Worm (Caenorhabditis elegans) whole organism, young adult: ENCODE measurements around the gene F32D8.1.

Experiments
- B0019.2 ChIP-seq: fragments of 200-800 bp; sonication (Bioruptor generic); conservative IDR thresholded peaks from 2 replicates; pipeline ENCODE4 v1.3.6; 2022; ENCODE audit warnings: missing genetic modification reagents, missing genetic modification characterization, missing compliant biosample characterization
- B0336.3 ChIP-seq: fragments of 200-800 bp; sonication (Bioruptor generic); IDR thresholded peaks from 2 replicates; pipeline ENCODE4 v1.3.6; 2022; ENCODE audit warnings: missing genetic modification characterization, missing compliant biosample characterization
- C06A6.2 ChIP-seq: fragments of 200-800 bp; sonication (Bioruptor generic); conservative IDR thresholded peaks from 2 replicates; pipeline ENCODE4 v1.3.6; 2022; ENCODE audit warnings: missing genetic modification characterization, missing compliant biosample characterization
- C17E4.6 ChIP-seq: fragments of 200-800 bp; sonication (Bioruptor generic); IDR thresholded peaks from 2 replicates; pipeline ENCODE4 v1.3.6; 2022; ENCODE audit warnings: missing genetic modification reagents, missing genetic modification characterization, missing compliant biosample characterization
- F37B4.10 ChIP-seq: fragments of 200-800 bp; sonication (Bioruptor generic); IDR thresholded peaks from 2 replicates; pipeline ENCODE4 v1.3.6; 2022; ENCODE audit warnings: missing genetic modification characterization, missing compliant biosample characterization
- F52B5.7 ChIP-seq: sonication (generic microtip); optimal IDR thresholded peaks from 2 replicates; lab custom pipeline; 2016; ENCODE audit warnings: mild to moderate bottlenecking, missing genetic modification characterization, missing compliant biosample characterization
- F57A8.1 ChIP-seq: fragments of 200-800 bp; sonication (Bioruptor generic); optimal IDR thresholded peaks from 2 replicates; lab custom pipeline; 2018; ENCODE audit warnings: mild to moderate bottlenecking, missing genetic modification characterization, moderate library complexity, missing compliant biosample characterization
- T07F8.4 ChIP-seq: sonication (generic microtip); optimal IDR thresholded peaks from 2 replicates; lab custom pipeline; 2016; ENCODE audit warnings: mild to moderate bottlenecking, missing genetic modification characterization, moderate library complexity, missing compliant biosample characterization
- Y56A3A.18 ChIP-seq: fragments of 200-800 bp; sonication (Bioruptor generic); IDR thresholded peaks from 2 replicates; pipeline ENCODE4 v1.3.6; 2022; ENCODE audit warnings: missing genetic modification reagents, missing genetic modification characterization, missing compliant biosample characterization
- ama-1 ChIP-seq, 3 experiments: fragments of 150-350 bp in 1 of 3; sonication (generic microtip) in 2 of 3; optimal IDR thresholded peaks; 2 replicates each; lab custom pipeline; 2014 to 2018; ENCODE audit warnings: missing biosample characterization in 2 of 3, missing genetic modification characterization in 2 of 3, missing genetic modification reagents in 2 of 3
- aptf-3 ChIP-seq: fragments of 200-800 bp; sonication (Bioruptor generic); IDR thresholded peaks from 2 replicates; pipeline ENCODE4 v1.3.6; 2022; ENCODE audit warnings: missing genetic modification characterization, missing compliant biosample characterization
- atf-7 ChIP-seq: sonication (generic microtip); optimal IDR thresholded peaks from 2 replicates; lab custom pipeline; 2017; ENCODE audit warnings: mild to moderate bottlenecking, missing genetic modification characterization, missing compliant biosample characterization
- attf-3 ChIP-seq: fragments of 200-800 bp; sonication (Bioruptor generic); conservative IDR thresholded peaks from 2 replicates; pipeline ENCODE4 v1.3.6; 2022; ENCODE audit warnings: missing genetic modification reagents, missing genetic modification characterization, missing compliant biosample characterization
- attf-6 ChIP-seq: fragments of 200-800 bp; sonication (Bioruptor generic); IDR thresholded peaks from 2 replicates; pipeline ENCODE4 v1.3.6; 2022; ENCODE audit warnings: missing genetic modification reagents, missing genetic modification characterization, missing compliant biosample characterization
- ceh-27 ChIP-seq: fragments of 200-800 bp; sonication (Bioruptor generic); optimal IDR thresholded peaks from 2 replicates; lab custom pipeline; 2018; ENCODE audit warnings: mild to moderate bottlenecking, missing genetic modification characterization, moderate library complexity, missing compliant biosample characterization
- ceh-40 ChIP-seq: fragments of 200-800 bp; sonication (Bioruptor generic); IDR thresholded peaks from 2 replicates; pipeline ENCODE4 v1.3.6; 2022; ENCODE audit warnings: missing genetic modification characterization, missing compliant biosample characterization
- ceh-58 ChIP-seq: fragments of 200-800 bp; sonication (Bioruptor generic); IDR thresholded peaks from 2 replicates; pipeline ENCODE4 v1.3.6; 2022; ENCODE audit warnings: missing genetic modification characterization, missing compliant biosample characterization
- ceh-79 ChIP-seq: sonication (generic microtip); optimal IDR thresholded peaks from 2 replicates; lab custom pipeline; 2017; ENCODE audit warnings: mild to moderate bottlenecking, missing genetic modification characterization, missing compliant biosample characterization
- ceh-91 ChIP-seq: fragments of 200-800 bp; sonication (Bioruptor generic); IDR thresholded peaks from 2 replicates; pipeline ENCODE4 v1.3.6; 2022; ENCODE audit warnings: missing genetic modification reagents, missing genetic modification characterization, missing compliant biosample characterization
- dox-1 ChIP-seq: fragments of 200-800 bp; sonication (Bioruptor generic); IDR thresholded peaks from 2 replicates; pipeline ENCODE4 v1.3.6; 2022; ENCODE audit warnings: missing genetic modification reagents, missing genetic modification characterization, missing compliant biosample characterization
- dpff-1 ChIP-seq: sonication (generic microtip); optimal IDR thresholded peaks from 2 replicates; lab custom pipeline; 2017; ENCODE audit warnings: mild to moderate bottlenecking, missing genetic modification characterization, missing compliant biosample characterization
- efl-1 ChIP-seq: fragments of 150-350 bp; optimal IDR thresholded peaks from 2 replicates; lab custom pipeline; 2014; ENCODE audit warnings: missing biosample characterization, missing genetic modification reagents, missing genetic modification characterization
- egl-44 ChIP-seq: fragments of 200-800 bp; sonication (Bioruptor generic); IDR thresholded peaks from 2 replicates; pipeline ENCODE4 v1.3.6; 2022; ENCODE audit warnings: missing genetic modification reagents, missing genetic modification characterization, missing compliant biosample characterization
- hlh-26 ChIP-seq: fragments of 200-800 bp; sonication (Bioruptor generic); conservative IDR thresholded peaks from 2 replicates; pipeline ENCODE4 v1.3.6; 2022; ENCODE audit warnings: missing genetic modification reagents, missing genetic modification characterization, missing compliant biosample characterization
- hmg-1.2 ChIP-seq: fragments of 200-800 bp; sonication (Bioruptor generic); IDR thresholded peaks from 2 replicates; pipeline ENCODE4 v1.3.6; 2022; ENCODE audit warnings: missing genetic modification reagents, missing genetic modification characterization, missing compliant biosample characterization
- let-607 ChIP-seq, 2 experiments: fragments of 200-800 bp in 1 of 2; sonication (Bioruptor generic) in 1 of 2; sonication (generic microtip) in 1 of 2; optimal IDR thresholded peaks; 2 replicates each; lab custom pipeline; 2016 to 2018; ENCODE audit warnings: mild to moderate bottlenecking in 2 of 2, missing compliant biosample characterization in 2 of 2, missing genetic modification characterization in 2 of 2, moderate library complexity in 2 of 2, missing genotype in 1 of 2
- lin-54 ChIP-seq: fragments of 200-800 bp; sonication (Bioruptor generic); optimal IDR thresholded peaks from 2 replicates; lab custom pipeline; 2018; ENCODE audit warnings: mild to moderate bottlenecking, missing genetic modification characterization, missing compliant biosample characterization
- madf-10 ChIP-seq: sonication (generic microtip); optimal IDR thresholded peaks from 2 replicates; lab custom pipeline; 2016; ENCODE audit warnings: mild to moderate bottlenecking, missing genetic modification characterization, missing compliant biosample characterization
- madf-3 ChIP-seq: fragments of 200-800 bp; sonication (Bioruptor generic); IDR thresholded peaks from 2 replicates; pipeline ENCODE4 v1.3.6; 2022; ENCODE audit warnings: missing genetic modification reagents, missing genetic modification characterization, missing compliant biosample characterization
- mel-28 ChIP-seq: sonication (generic microtip); optimal IDR thresholded peaks from 2 replicates; lab custom pipeline; 2016; ENCODE audit warnings: borderline replicate concordance, mild to moderate bottlenecking, missing genetic modification characterization, missing compliant biosample characterization
- nfya-1 ChIP-seq: sonication (generic microtip); optimal IDR thresholded peaks from 2 replicates; lab custom pipeline; 2017; ENCODE audit warnings: antibody characterized with exemption, missing compliant biosample characterization, missing genetic modification characterization, borderline replicate concordance; ENCODE audit not compliant: insufficient read depth
- nhr-120 ChIP-seq: fragments of 200-800 bp; sonication (Bioruptor generic); IDR thresholded peaks from 2 replicates; pipeline ENCODE4 v1.3.6; 2022; ENCODE audit warnings: missing genetic modification characterization, missing compliant biosample characterization
- nhr-27 ChIP-seq: fragments of 200-800 bp; sonication (Bioruptor generic); optimal IDR thresholded peaks from 2 replicates; lab custom pipeline; 2018; ENCODE audit warnings: mild to moderate bottlenecking, missing genetic modification characterization, moderate library complexity, missing compliant biosample characterization
- pha-4 ChIP-seq: fragments of 150-350 bp; sonication (generic microtip); optimal IDR thresholded peaks from 2 replicates; lab custom pipeline; 2014; ENCODE audit warnings: missing biosample characterization, missing genetic modification reagents, missing genetic modification characterization
- rcor-1 ChIP-seq: fragments of 200-800 bp; sonication (Bioruptor generic); IDR thresholded peaks from 2 replicates; pipeline ENCODE4 v1.3.6; 2022; ENCODE audit warnings: missing genetic modification reagents, missing genetic modification characterization, missing compliant biosample characterization
- snpc-1.1 ChIP-seq: sonication (generic microtip); optimal IDR thresholded peaks from 2 replicates; lab custom pipeline; 2017; ENCODE audit warnings: missing genetic modification characterization, mild to moderate bottlenecking, missing compliant biosample characterization, antibody characterized with exemption, moderate library complexity, missing genotype, missing genetic modification reagents; ENCODE audit not compliant: insufficient read depth
- snpc-4 ChIP-seq, 5 experiments: fragments of 150-350 bp in 1 of 5; sonication (generic microtip) in 4 of 5; optimal IDR thresholded peaks; 2 replicates each; lab custom pipeline; 2014 to 2018; ENCODE audit warnings: missing genetic modification characterization in 5 of 5, missing biosample characterization in 3 of 5, antibody characterized with exemption in 2 of 5, mild to moderate bottlenecking in 2 of 5, missing compliant biosample characterization in 2 of 5, missing genotype in 2 of 5, moderate library complexity in 2 of 5, missing genetic modification reagents in 1 of 5
- tbx-9 ChIP-seq: sonication (generic microtip); optimal IDR thresholded peaks from 2 replicates; lab custom pipeline; 2016; ENCODE audit warnings: borderline replicate concordance, missing genetic modification characterization, inconsistent platforms, missing compliant biosample characterization
- tlf-1 ChIP-seq: fragments of 200-800 bp; sonication (Bioruptor generic); optimal IDR thresholded peaks from 2 replicates; lab custom pipeline; 2018; ENCODE audit warnings: mild to moderate bottlenecking, missing genetic modification characterization, missing compliant biosample characterization
- unc-130 ChIP-seq: sonication (generic microtip); optimal IDR thresholded peaks from 2 replicates; lab custom pipeline; 2016; ENCODE audit warnings: missing genetic modification reagents, missing genetic modification characterization, missing compliant biosample characterization
- unc-62 ChIP-seq: fragments of 150-350 bp; optimal IDR thresholded peaks from 2 replicates; lab custom pipeline; 2014; ENCODE audit warnings: missing biosample characterization, missing genetic modification reagents, missing genetic modification characterization
- ztf-25 ChIP-seq: fragments of 200-800 bp; sonication (Bioruptor generic); IDR thresholded peaks from 2 replicates; pipeline ENCODE4 v1.3.6; 2022; ENCODE audit warnings: missing genetic modification reagents, missing genetic modification characterization, missing compliant biosample characterization
- ztf-28 ChIP-seq: fragments of 200-800 bp; sonication (Bioruptor generic); IDR thresholded peaks from 2 replicates; pipeline ENCODE4 v1.3.6; 2022; ENCODE audit warnings: missing genetic modification reagents, missing genetic modification characterization, missing compliant biosample characterization

The F32D8.1 gene

ce11 chrV:10896295-10896694, 15.7 kb downstream of the F32D8.1 start, which contains the start of gene F32D8.13:
F32D8.13 (minus strand) TSS chrV:10896543.
- TF ChIP-seq let-607 (tag; optimal IDR thresholded peaks at IDR 0.05; lab: Kevin White, UChicago) (peak in 1 of 2 experiments; percentile 40), atf-7 (tag; lab: Kevin White, UChicago) (peak; percentile 7), aptf-3 (no peak), ztf-25 (no peak), madf-3 (GFP tag; lab: Robert Waterston, UW) (0 out of 2 replicates have a peak, but pooled peaks have one; percentile 3), Y56A3A.18 (GFP tag; lab: Robert Waterston, UW) (0 out of 2 replicates have a peak, but pooled peaks have one; percentile 33), B0336.3 (GFP tag; lab: Robert Waterston, UW) (0 out of 2 replicates have a peak, but pooled peaks have one; percentile 26), attf-6 (GFP tag; lab: Robert Waterston, UW) (0 out of 2 replicates have a peak, but pooled peaks have one; percentile 41), ama-1 (optimal IDR thresholded peaks at IDR 0.05; lab: Kevin White, UChicago) (peak; percentile 58), ama-1 (GFP tag; optimal IDR thresholded peaks at IDR 0.05; lab: Kevin White, UChicago) (no peak), hmg-1.2 (no peak; the same call in 1 of the 2 replicates)
- TF ChIP-seq, all 124 proteins: peak for 7

- TF ChIP-seq mel-28 (tag; lab: Kevin White, UChicago) (no peak), nhr-27 (tag; lab: Kevin White, UChicago) (no peak), Y56A3A.18 (GFP tag; lab: Robert Waterston, UW) (0 out of 2 replicates have a peak, but pooled peaks have one; percentile 10), T07F8.4 (no peak), tlf-1 (no peak), ceh-58 (GFP tag; lab: Robert Waterston, UW) (0 out of 2 replicates have a peak, but pooled peaks have one; percentile 5)
- TF ChIP-seq, all 124 proteins: peak for 2
Observed at ce11 chrV:10896706-10897105, 16.1 kb downstream of the F32D8.1 start.

DNA sequence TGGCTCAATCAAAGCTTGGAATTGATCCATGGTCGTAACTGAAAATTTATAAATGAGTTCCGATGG, 16.3 kb downstream of the F32D8.1 start, which contains the start of gene sec-61.G:
sec-61.G (minus strand) TSS at position 38 of the 66 bp plus-strand sequence.
- TF ChIP-seq madf-10 (tag; lab: Kevin White, UChicago) (no peak), F52B5.7 (tag; lab: Kevin White, UChicago) (no peak), ztf-25 (no peak), snpc-1.1 (tag; lab: Kevin White, UChicago) (no peak), pha-4 (tag; lab: Kevin White, UChicago) (no peak), ztf-28 (GFP tag; lab: Robert Waterston, UW) (no peak), F37B4.10 (GFP tag; lab: Robert Waterston, UW) (no peak), attf-3 (GFP tag; lab: Robert Waterston, UW) (no peak), ceh-91 (GFP tag; lab: Robert Waterston, UW) (no peak), C17E4.6 (GFP tag; lab: Robert Waterston, UW) (no peak), B0019.2 (GFP tag; lab: Robert Waterston, UW) (no peak), T07F8.4 (no peak)

DNA sequence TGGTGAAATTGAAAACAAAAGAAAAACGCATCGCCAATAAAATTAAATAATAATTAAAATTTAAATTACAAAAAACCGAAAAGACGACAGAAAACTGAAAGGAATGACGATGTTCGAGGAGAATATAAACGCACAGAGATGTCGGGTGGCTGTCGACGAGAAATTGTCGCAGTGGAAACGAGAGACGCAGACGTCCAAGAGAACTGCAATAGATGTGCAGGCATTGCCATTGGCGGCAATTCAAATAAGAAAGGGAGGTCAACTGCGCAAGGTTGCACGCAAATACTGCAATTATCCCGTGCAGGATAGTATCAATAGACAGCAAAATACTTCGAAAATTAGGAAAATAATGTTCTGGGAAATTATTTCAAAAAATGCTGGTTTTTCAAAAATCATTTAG, 16.5 kb downstream of the F32D8.1 start:
- peak; percentile 95 for TF ChIP-seq C06A6.2 (GFP tag; lab: Robert Waterston, UW)
- TF ChIP-seq efl-1 = peak; percentile 98
- peak; percentile 100 for TF ChIP-seq lin-54 (GFP tag; lab: Kevin White, UChicago)
- TF ChIP-seq nhr-27 (tag; lab: Kevin White, UChicago) = peak; percentile 70
- peak; percentile 81 for TF ChIP-seq snpc-4 (GFP tag; optimal IDR thresholded peaks at IDR 0.05; lab: Kevin White, UChicago)
- peak; percentile 90 to 93 (median 91) for TF ChIP-seq snpc-4 (tag; optimal IDR thresholded peaks at IDR 0.05; lab: Kevin White, UChicago)
- TF ChIP-seq ceh-79 (tag; lab: Kevin White, UChicago) = peak; percentile 91
- peak; percentile 96 for TF ChIP-seq rcor-1 (GFP tag; lab: Robert Waterston, UW)
- TF ChIP-seq madf-10 (tag; lab: Kevin White, UChicago) = peak; percentile 95
- TF ChIP-seq ceh-40 (GFP tag; lab: Robert Waterston, UW) = peak; percentile 87
- TF ChIP-seq dpff-1 (tag; lab: Kevin White, UChicago) = peak; percentile 84
- no peak for TF ChIP-seq tbx-9 (tag; lab: Kevin White, UChicago)
- TF ChIP-seq egl-44 (GFP tag; lab: Robert Waterston, UW) = peak; percentile 70; the same call in 1 of the 2 replicates
- TF ChIP-seq ceh-27 (GFP tag; lab: Kevin White, UChicago) = peak; percentile 98
- TF ChIP-seq dox-1 (GFP tag; lab: Robert Waterston, UW) = peak; percentile 99
- TF ChIP-seq nfya-1 (tag; lab: Kevin White, UChicago) = no peak
- TF ChIP-seq unc-62 = peak; percentile 81
- TF ChIP-seq nhr-120 (GFP tag; lab: Robert Waterston, UW) = 0 out of 2 replicates have a peak, but pooled peaks have one; percentile 69
- TF ChIP-seq hlh-26 = no peak
- TF ChIP-seq unc-130 = peak; percentile 96
- TF ChIP-seq F57A8.1 = no peak
